Fruit fly (Drosophila melanogaster) whole organism, embryonic: ENCODE results near the gene CG5968.

ENCODE experiments used
- CG10959 ChIP-seq: fragments of 200-800 bp; sonication (Bioruptor generic); IDR thresholded peaks from 2 replicates; pipeline ENCODE4 v1.3.6; 2022; ENCODE audit warnings: missing biosample characterization, missing genetic modification characterization
- CG12155 ChIP-seq: fragments of 200-800 bp; sonication (Bioruptor generic); optimal IDR thresholded peaks from 3 replicates; lab custom pipeline; 2016; ENCODE audit warnings: missing biosample characterization, missing genetic modification characterization
- CG13287 ChIP-seq: fragments of 200-800 bp; sonication (Bioruptor generic); IDR thresholded peaks from 2 replicates; pipeline ENCODE4 v1.3.6; 2022; ENCODE audit warnings: missing biosample characterization, missing genetic modification characterization; ENCODE audit not compliant: partially characterized antibody
- CG13424 ChIP-seq: fragments of 200-800 bp; sonication (Bioruptor generic); optimal IDR thresholded peaks from 2 replicates; lab custom pipeline; 2019; ENCODE audit warnings: missing biosample characterization, mild to moderate bottlenecking, missing genetic modification characterization, moderate library complexity
- CG15479 ChIP-seq: fragments of 200-800 bp; sonication (Bioruptor generic); optimal IDR thresholded peaks from 3 replicates; lab custom pipeline; 2019; ENCODE audit warnings: missing biosample characterization, mild to moderate bottlenecking, missing genetic modification characterization, moderate library complexity
- CG16813 ChIP-seq: fragments of 200-800 bp; sonication (Bioruptor generic); IDR thresholded peaks from 3 replicates; pipeline ENCODE4 v1.3.6; 2022; ENCODE audit warnings: missing biosample characterization, missing genetic modification characterization; ENCODE audit not compliant: partially characterized antibody
- CG17186 ChIP-seq: fragments of 200-800 bp; sonication (Bioruptor generic); optimal IDR thresholded peaks from 3 replicates; lab custom pipeline; 2017; ENCODE audit warnings: missing biosample characterization, missing genetic modification reagents, missing genetic modification characterization
- CG17612 ChIP-seq: fragments of 200-800 bp; sonication (Bioruptor generic); IDR thresholded peaks from 2 replicates; pipeline ENCODE4 v1.3.6; 2022; ENCODE audit warnings: missing biosample characterization, missing genetic modification characterization
- CG18262 ChIP-seq: fragments of 200-800 bp; optimal IDR thresholded peaks from 3 replicates; lab custom pipeline; 2019; ENCODE audit warnings: missing biosample characterization, mild to moderate bottlenecking, missing genetic modification characterization, moderate library complexity
- CG2202 ChIP-seq: fragments of 200-800 bp; sonication (Bioruptor generic); optimal IDR thresholded peaks from 2 replicates; lab custom pipeline; 2018; ENCODE audit warnings: missing biosample characterization, mild to moderate bottlenecking, missing genetic modification characterization
- CG3163 ChIP-seq: fragments of 200-800 bp; sonication (Bioruptor generic); optimal IDR thresholded peaks from 3 replicates; lab custom pipeline; 2016; ENCODE audit warnings: missing biosample characterization, missing genetic modification characterization
- CG32532 ChIP-seq: fragments of 200-800 bp; sonication (Bioruptor generic); IDR thresholded peaks from 2 replicates; pipeline ENCODE4 v1.3.6; 2022; ENCODE audit warnings: missing biosample characterization, missing genetic modification characterization
- CG3838 ChIP-seq: fragments of 200-800 bp; sonication (Bioruptor generic); optimal IDR thresholded peaks from 3 replicates; lab custom pipeline; 2016; ENCODE audit warnings: missing biosample characterization, missing genetic modification characterization
- CG4820 ChIP-seq: fragments of 200-800 bp; sonication (Bioruptor generic); optimal IDR thresholded peaks from 3 replicates; lab custom pipeline; 2016; ENCODE audit warnings: missing biosample characterization, missing genetic modification characterization
- CG7357 ChIP-seq: fragments of 200-800 bp; sonication (Bioruptor generic); IDR thresholded peaks from 3 replicates; pipeline ENCODE4 v1.3.6; 2022; ENCODE audit warnings: missing biosample characterization, missing genetic modification characterization
- CG7556 ChIP-seq: fragments of 200-800 bp; sonication (Bioruptor generic); optimal IDR thresholded peaks from 2 replicates; lab custom pipeline; 2017; ENCODE audit warnings: missing biosample characterization, mild to moderate bottlenecking, missing genetic modification characterization
- CG7745 ChIP-seq: fragments of 200-800 bp; sonication (Bioruptor generic); optimal IDR thresholded peaks from 2 replicates; lab custom pipeline; 2018; ENCODE audit warnings: missing biosample characterization, mild to moderate bottlenecking, missing genetic modification characterization, moderate library complexity
- CG7928 ChIP-seq: fragments of 200-800 bp; sonication (Bioruptor generic); optimal IDR thresholded peaks from 2 replicates; lab custom pipeline; 2017; ENCODE audit warnings: missing biosample characterization, mild to moderate bottlenecking, missing genetic modification characterization
- CG8089 ChIP-seq: fragments of 200-800 bp; sonication (Bioruptor generic); optimal IDR thresholded peaks from 3 replicates; lab custom pipeline; 2016; ENCODE audit warnings: missing biosample characterization, missing genetic modification characterization
- CG8388 ChIP-seq: fragments of 200-800 bp; sonication (Bioruptor generic); optimal IDR thresholded peaks from 2 replicates; lab custom pipeline; 2019; ENCODE audit warnings: missing biosample characterization, mild to moderate bottlenecking, missing genetic modification characterization, moderate library complexity
- CG9727 ChIP-seq: fragments of 200-800 bp; sonication (Bioruptor generic); optimal IDR thresholded peaks from 3 replicates; lab custom pipeline; 2017; ENCODE audit warnings: missing biosample characterization, mild to moderate bottlenecking, missing genetic modification characterization
- CkIIα-i1 ChIP-seq: fragments of 200-800 bp; sonication (Bioruptor generic); IDR thresholded peaks from 2 replicates; pipeline ENCODE4 v1.3.6; 2022; ENCODE audit warnings: missing biosample characterization, missing genetic modification characterization
- Elba2 ChIP-seq: fragments of 200-800 bp; sonication (Bioruptor generic); optimal IDR thresholded peaks from 3 replicates; lab custom pipeline; 2016; ENCODE audit warnings: missing biosample characterization, missing genetic modification characterization
- GATAe ChIP-seq: fragments of 200-800 bp; sonication (Bioruptor generic); conservative IDR thresholded peaks from 2 replicates; pipeline ENCODE4 v1.3.6; 2022; ENCODE audit warnings: missing biosample characterization, missing genetic modification characterization
- Kr ChIP-seq: fragments of 200-800 bp; sonication (Bioruptor generic); optimal IDR thresholded peaks from 2 replicates; lab custom pipeline; 2017; ENCODE audit warnings: missing biosample characterization, mild to moderate bottlenecking, missing genetic modification characterization
- Meics ChIP-seq: fragments of 200-800 bp; sonication (Bioruptor generic); optimal IDR thresholded peaks from 2 replicates; lab custom pipeline; 2017; ENCODE audit warnings: missing biosample characterization, mild to moderate bottlenecking, missing genetic modification characterization
- Nf-YA ChIP-seq: fragments of 200-800 bp; sonication (Bioruptor generic); IDR thresholded peaks from 2 replicates; pipeline ENCODE4 v1.3.6; 2022; ENCODE audit warnings: missing biosample characterization, missing genetic modification characterization
- Rfx ChIP-seq: fragments of 200-800 bp; sonication (Bioruptor generic); IDR thresholded peaks from 2 replicates; pipeline ENCODE4 v1.3.6; 2022; ENCODE audit warnings: missing biosample characterization, missing genetic modification characterization
- Six4 ChIP-seq: fragments of 200-800 bp; sonication (Bioruptor generic); optimal IDR thresholded peaks from 2 replicates; lab custom pipeline; 2016; ENCODE audit warnings: missing biosample characterization, missing genetic modification characterization
- Spps ChIP-seq: fragments of 200-800 bp; sonication (Bioruptor generic); optimal IDR thresholded peaks from 2 replicates; lab custom pipeline; 2018; ENCODE audit warnings: missing biosample characterization, mild to moderate bottlenecking, missing genetic modification characterization
- aop ChIP-seq: fragments of 200-800 bp; sonication (Bioruptor generic); IDR thresholded peaks from 2 replicates; pipeline ENCODE4 v1.3.6; 2022; ENCODE audit warnings: missing biosample characterization, missing genetic modification characterization
- ap ChIP-seq: fragments of 200-800 bp; sonication (Bioruptor generic); IDR thresholded peaks from 2 replicates; pipeline ENCODE4 v1.3.6; 2022; ENCODE audit warnings: missing biosample characterization, missing genetic modification characterization
- az2 ChIP-seq: fragments of 200-800 bp; sonication (Bioruptor generic); optimal IDR thresholded peaks from 3 replicates; lab custom pipeline; 2016; ENCODE audit warnings: missing biosample characterization, missing genetic modification characterization
- cg ChIP-seq: fragments of 200-800 bp; sonication (Bioruptor generic); optimal IDR thresholded peaks from 3 replicates; lab custom pipeline; 2019; ENCODE audit warnings: missing biosample characterization, mild to moderate bottlenecking, missing genetic modification characterization, moderate library complexity
- crp ChIP-seq, 2 experiments: fragments of 200-800 bp; sonication (Bioruptor generic); optimal IDR thresholded peaks; 2 replicates in 1 of 2; 3 replicates in 1 of 2; lab custom pipeline; 2017; ENCODE audit warnings: missing biosample characterization in 2 of 2, missing genetic modification characterization in 2 of 2, mild to moderate bottlenecking in 1 of 2, moderate library complexity in 1 of 2
- dm ChIP-seq: fragments of 200-800 bp; sonication (Bioruptor generic); optimal IDR thresholded peaks from 3 replicates; lab custom pipeline; 2016; ENCODE audit warnings: missing biosample characterization, missing genetic modification characterization
- dmrt99B ChIP-seq: fragments of 200-800 bp; sonication (Bioruptor generic); optimal IDR thresholded peaks from 2 replicates; lab custom pipeline; 2018; ENCODE audit warnings: missing biosample characterization, mild to moderate bottlenecking, missing genetic modification characterization, moderate library complexity
- fru ChIP-seq: fragments of >200 bp; optimal IDR thresholded peaks from 2 replicates; lab custom pipeline; 2017
- ftz-f1 ChIP-seq: fragments of 200-800 bp; sonication (Bioruptor generic); optimal IDR thresholded peaks from 2 replicates; lab custom pipeline; 2016; ENCODE audit warnings: missing biosample characterization, missing genetic modification characterization
- gsb ChIP-seq: fragments of 200-800 bp; sonication (Bioruptor generic); IDR thresholded peaks from 2 replicates; pipeline ENCODE4 v1.3.6; 2022; ENCODE audit warnings: missing biosample characterization, missing genetic modification characterization
- luna ChIP-seq: fragments of 200-800 bp; sonication (Bioruptor generic); optimal IDR thresholded peaks from 2 replicates; lab custom pipeline; 2016; ENCODE audit warnings: missing biosample characterization, missing genetic modification characterization
- mam ChIP-seq: fragments of 200-800 bp; sonication (Bioruptor generic); optimal IDR thresholded peaks from 3 replicates; lab custom pipeline; 2016; ENCODE audit warnings: missing biosample characterization, missing genetic modification characterization
- pan ChIP-seq, 4 experiments: fragments of >200 bp in 3 of 4; fragments of 200-800 bp in 1 of 4; sonication (Bioruptor generic) in 1 of 4; optimal IDR thresholded peaks in 3 of 4; IDR thresholded peaks in 1 of 4; 2 replicates each; pipeline versions ENCODE4 v1.3.6 to Lab custom; 2017 to 2022; ENCODE audit warnings: missing biosample characterization in 2 of 4, missing genetic modification characterization in 2 of 4, mixed read lengths in 1 of 4
- pum ChIP-seq: fragments of 200-800 bp; sonication (Bioruptor generic); optimal IDR thresholded peaks from 2 replicates; lab custom pipeline; 2016; ENCODE audit warnings: missing biosample characterization, missing genetic modification characterization
- pzg ChIP-seq: fragments of 200-800 bp; sonication (Bioruptor generic); optimal IDR thresholded peaks from 3 replicates; lab custom pipeline; 2018; ENCODE audit warnings: missing biosample characterization, mild to moderate bottlenecking, missing genetic modification characterization, moderate library complexity
- ranshi ChIP-seq: fragments of 200-800 bp; sonication (Bioruptor generic); IDR thresholded peaks from 2 replicates; pipeline ENCODE4 v1.3.6; 2022; ENCODE audit warnings: missing biosample characterization, missing genetic modification characterization
- rib ChIP-seq: fragments of 200-800 bp; sonication (Bioruptor generic); IDR thresholded peaks from 2 replicates; pipeline ENCODE4 v1.3.6; 2022; ENCODE audit warnings: missing biosample characterization, missing genetic modification characterization
- salm ChIP-seq: fragments of 200-800 bp; sonication (Bioruptor generic); optimal IDR thresholded peaks from 2 replicates; lab custom pipeline; 2018; ENCODE audit warnings: missing biosample characterization, mild to moderate bottlenecking, missing genetic modification characterization
- sens ChIP-seq: fragments of 200-800 bp; sonication (Bioruptor generic); peaks from one replicate; lab custom pipeline; 2016; ENCODE audit warnings: missing biosample characterization, missing genetic modification characterization
- stc ChIP-seq: fragments of 200-800 bp; sonication (Bioruptor generic); IDR thresholded peaks from 2 replicates; pipeline ENCODE4 v1.3.6; 2022; ENCODE audit warnings: missing biosample characterization, missing genetic modification characterization
- yki ChIP-seq: fragments of >200 bp; optimal IDR thresholded peaks from 3 replicates; lab custom pipeline; 2018

The CG5968 gene

dm6 chr2L:16526015-16526518 lies 23.7 kb downstream of the CG5968 start (continued):
- no peak for TF ChIP-seq Elba2 (GFP tag; lab: Kevin White, UChicago)
- TF ChIP-seq CG8089 (GFP tag; lab: Kevin White, UChicago), result no peak
- TF ChIP-seq CG17186, result no peak
- TF ChIP-seq CG3838 (GFP tag; lab: Kevin White, UChicago), result peak; percentile 86
- TF ChIP-seq CG2202 (tag; lab: Kevin White, UChicago), result peak; percentile 33
- TF ChIP-seq CG3163 (GFP tag; lab: Kevin White, UChicago), result peak; percentile 97
- TF ChIP-seq salm, result peak; percentile 11
- TF ChIP-seq sens (GFP tag; lab: Kevin White, UChicago), result peak; percentile 16
- 0 out of 2 replicates have a peak, but pooled peaks have one; percentile 18 for TF ChIP-seq CkIIα-i1 (GFP tag; lab: Robert Waterston, UW)
- TF ChIP-seq GATAe (GFP tag; lab: Robert Waterston, UW), result no peak
- no peak for TF ChIP-seq fru (lab: Kevin White, UChicago)
- TF ChIP-seq Nf-YA (GFP tag; lab: Robert Waterston, UW), result no peak
- no peak; the same call in 1 of the 2 replicates for TF ChIP-seq ranshi (GFP tag; lab: Robert Waterston, UW)
- no peak for TF ChIP-seq CG10959
- TF ChIP-seq CG13287 (GFP tag; lab: Robert Waterston, UW), result peak; percentile 46; the same call in 1 of the 2 replicates
- no peak for TF ChIP-seq CG7928 (GFP tag; lab: Kevin White, UChicago)
- no peak for TF ChIP-seq ap (GFP tag; lab: Robert Waterston, UW)
- no peak for TF ChIP-seq crp (GFP tag; optimal IDR thresholded peaks at IDR 0.05; lab: Kevin White, UChicago)
- no peak for TF ChIP-seq CG15479 (GFP tag; lab: Kevin White, UChicago)
- TF ChIP-seq mam, result no peak
- peak; percentile 41; the same call in 1 of the 2 replicates for TF ChIP-seq Rfx (GFP tag; lab: Robert Waterston, UW)
- TF ChIP-seq CG7745, result peak; percentile 96
- TF ChIP-seq CG8388 (GFP tag; lab: Kevin White, UChicago), result peak; percentile 1
- no peak for TF ChIP-seq Six4 (GFP tag; lab: Kevin White, UChicago)
- TF ChIP-seq dm (GFP tag; lab: Kevin White, UChicago), result peak; percentile 41
- TF ChIP-seq aop (GFP tag; lab: Robert Waterston, UW), result no peak
- TF ChIP-seq cg (GFP tag; lab: Kevin White, UChicago), result peak; percentile 95
- TF ChIP-seq CG7556 (GFP tag; lab: Kevin White, UChicago), result no peak
- TF ChIP-seq pum (GFP tag; lab: Kevin White, UChicago), result no peak
- TF ChIP-seq Meics (GFP tag; lab: Kevin White, UChicago), result no peak
- peak; percentile 81 for TF ChIP-seq yki (lab: Kevin White, UChicago)
- TF ChIP-seq CG18262, result no peak
- TF ChIP-seq Kr, result no peak
- no peak for TF ChIP-seq CG12155 (GFP tag; lab: Kevin White, UChicago)
- TF ChIP-seq CG13424 (tag; lab: Kevin White, UChicago), result no peak
- TF ChIP-seq CG17612 (GFP tag; lab: Robert Waterston, UW), result no peak
- peak; percentile 91 for TF ChIP-seq ftz-f1 (GFP tag; lab: Kevin White, UChicago)
- no peak for TF ChIP-seq Spps (tag; lab: Kevin White, UChicago)
- TF ChIP-seq stc, result no peak
- peak; percentile 96 for TF ChIP-seq rib (GFP tag; lab: Robert Waterston, UW)
- TF ChIP-seq gsb (GFP tag; lab: Robert Waterston, UW), result no peak
- 0 out of 3 replicates have a peak, but pooled peaks have one; percentile 15 for TF ChIP-seq CG16813 (GFP tag; lab: Robert Waterston, UW)
- peak; percentile 15 for TF ChIP-seq dmrt99B (tag; lab: Kevin White, UChicago)
- no peak for TF ChIP-seq az2 (GFP tag; lab: Kevin White, UChicago)
- no peak for TF ChIP-seq pan (optimal IDR thresholded peaks at IDR 0.05; lab: Kevin White, UChicago)
- TF ChIP-seq pan (GFP tag; optimal IDR thresholded peaks at IDR 0.05 in 1 of 2, IDR thresholded peaks at IDR 0.05 in 1 of 2), result peak in 1 of 2 experiments; percentile 42
- no peak for TF ChIP-seq CG7357
- peak; percentile 58 for TF ChIP-seq CG32532
- TF ChIP-seq pzg (GFP tag; lab: Kevin White, UChicago), result no peak
- no peak for TF ChIP-seq CG4820
- no peak for TF ChIP-seq luna (GFP tag; lab: Kevin White, UChicago)
- TF ChIP-seq CG9727 (GFP tag; lab: Kevin White, UChicago), result peak; percentile 25
